Worm (Caenorhabditis elegans) whole organism, young adult: Measurements from ENCODE around the gene W08G11.1.

ENCODE experiments used
- Y67H2A.10 ChIP-seq: fragments of 200-800 bp; sonication (Bioruptor generic); conservative IDR thresholded peaks from 2 replicates; pipeline ENCODE4 v1.3.6; 2022; ENCODE audit warnings: missing genetic modification reagents, missing genetic modification characterization, missing compliant biosample characterization
- ccch-3 ChIP-seq: fragments of 200-800 bp; sonication (Bioruptor generic); optimal IDR thresholded peaks from 2 replicates; lab custom pipeline; 2018; ENCODE audit warnings: mild to moderate bottlenecking, missing genetic modification characterization, missing compliant biosample characterization
- hlh-12 ChIP-seq: sonication (generic microtip); optimal IDR thresholded peaks from 2 replicates; lab custom pipeline; 2016; ENCODE audit warnings: missing genetic modification characterization, missing compliant biosample characterization
- lir-1 ChIP-seq: fragments of 200-800 bp; sonication (Bioruptor generic); conservative IDR thresholded peaks from 2 replicates; pipeline ENCODE4 v1.3.6; 2022; ENCODE audit warnings: missing genetic modification reagents, missing genetic modification characterization, missing compliant biosample characterization
- unc-62 ChIP-seq: fragments of 150-350 bp; optimal IDR thresholded peaks from 2 replicates; lab custom pipeline; 2014; ENCODE audit warnings: missing biosample characterization, missing genetic modification reagents, missing genetic modification characterization

DNA sequence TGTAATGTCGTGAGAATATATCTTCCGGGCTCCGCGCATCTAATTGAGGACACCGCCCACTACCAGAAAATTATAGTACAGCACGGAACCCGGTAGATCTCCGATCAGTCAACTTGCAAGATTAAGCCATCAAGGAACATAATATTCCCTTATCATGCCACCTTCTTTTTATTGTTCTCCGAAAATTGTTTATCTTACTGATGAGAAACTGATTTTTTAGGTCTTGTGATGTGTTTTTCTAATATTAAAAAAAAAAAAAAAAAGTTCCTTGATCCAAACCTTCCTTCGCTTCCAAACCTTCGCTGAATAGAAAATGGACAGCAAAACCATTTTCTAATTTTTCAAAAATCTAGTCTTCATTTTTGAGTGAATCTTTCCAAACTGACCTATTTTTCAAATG is 18.0 kb upstream of the W08G11.1 start, which contains the start of gene F57G8.7:
- no peak for TF ChIP-seq ccch-3 (GFP tag; lab: Kevin White, UChicago)
- no peak for TF ChIP-seq unc-62 (GFP tag; lab: Kevin White, UChicago)
- TF ChIP-seq Y67H2A.10 = no peak
- TF ChIP-seq lir-1 = no peak
- TF ChIP-seq hlh-12 = no peak
